Worm (Caenorhabditis elegans): ENCODE data around the gene aass-1.

DNA sequence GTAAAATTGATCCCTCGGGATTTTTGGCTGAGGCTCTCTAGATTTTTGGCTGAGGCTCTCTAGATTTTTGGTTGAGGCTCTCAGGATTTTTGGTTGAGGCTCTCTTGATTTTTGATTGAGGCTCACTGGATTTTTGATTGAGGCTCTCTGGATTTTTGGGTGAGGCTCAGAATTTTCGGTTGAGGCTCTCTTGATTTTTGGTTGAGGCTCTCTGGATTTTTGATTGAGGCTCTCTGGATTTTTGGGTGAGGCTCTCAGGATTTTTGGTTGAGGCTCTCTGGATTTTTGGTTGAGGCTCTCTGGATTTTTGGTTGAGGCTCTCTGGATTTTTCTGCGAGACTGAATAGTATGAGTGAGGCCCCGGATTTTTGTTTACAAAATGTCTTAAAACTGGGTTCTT, 8.8 kb upstream of the aass-1 start:
- TF ChIP-seq unc-62 (GFP tag; optimal IDR thresholded peaks at IDR 0.05) = no peak
- no peak for TF ChIP-seq unc-130 (GFP tag; optimal IDR thresholded peaks at IDR 0.05)
- TF ChIP-seq B0035.1 (tag; optimal IDR thresholded peaks at IDR 0.05) = no peak
- TF ChIP-seq ceh-58 (GFP tag; IDR thresholded peaks at IDR 0.05) = no peak
- no peak for TF ChIP-seq nfya-1 (tag; optimal IDR thresholded peaks at IDR 0.05; ENCODE audit: borderline replicate concordance, insufficient read depth)
- TF ChIP-seq athp-1 (tag; optimal IDR thresholded peaks at IDR 0.05) = no peak
- TF ChIP-seq lsy-27 (tag; optimal IDR thresholded peaks at IDR 0.05; ENCODE audit: borderline replicate concordance, insufficient read depth) = no peak
- no peak for TF ChIP-seq aptf-2 (GFP tag; conservative IDR thresholded peaks at IDR 0.05)
